Fruit fly (Drosophila melanogaster): ENCODE measurements around the gene knk.

Gene knk

dm6 chr3R:10086683-10087082, 38.8 kb downstream of the knk start:
- TF ChIP-seq EcR (GFP tag; optimal IDR thresholded peaks at IDR 0.05) (no peak), CG9948 (tag; optimal IDR thresholded peaks at IDR 0.05) (peak; percentile 2), Pif1A (GFP tag; optimal IDR thresholded peaks at IDR 0.05) (no peak), CG8159 (tag; optimal IDR thresholded peaks at IDR 0.05) (no peak), CG17806 (tag; optimal IDR thresholded peaks at IDR 0.05) (no peak), CG15710 (tag; optimal IDR thresholded peaks at IDR 0.05) (no peak), CG34367 (tag; optimal IDR thresholded peaks at IDR 0.05) (no peak), rn (GFP tag; IDR thresholded peaks at IDR 0.05) (no peak)

dm6 chr3R:10086222-10086621, 39.2 kb downstream of the knk start:
- TF ChIP-seq CG10348 (GFP tag; IDR thresholded peaks at IDR 0.05) = no peak
- no peak for TF ChIP-seq CG4496 (GFP tag; IDR thresholded peaks at IDR 0.05)
- TF ChIP-seq Snoo (tag; optimal IDR thresholded peaks at IDR 0.05) = no peak
- no peak for TF ChIP-seq CG8159 (tag; optimal IDR thresholded peaks at IDR 0.05)
- TF ChIP-seq rn (GFP tag; IDR thresholded peaks at IDR 0.05) = no peak
- TF ChIP-seq D1 (tag; optimal IDR thresholded peaks at IDR 0.05) = no peak
- TF ChIP-seq CG13204 (GFP tag; optimal IDR thresholded peaks at IDR 0.05) = no peak
- TF ChIP-seq Ets98B (GFP tag; IDR thresholded peaks at IDR 0.05) = no peak
- no peak for TF ChIP-seq CG14655 (GFP tag; optimal IDR thresholded peaks at IDR 0.05)
- no peak for TF ChIP-seq Pif1B (GFP tag; optimal IDR thresholded peaks at IDR 0.05)
- TF ChIP-seq CG9948 (tag; optimal IDR thresholded peaks at IDR 0.05) = no peak
- no peak for TF ChIP-seq gl (tag; optimal IDR thresholded peaks at IDR 0.05)
- TF ChIP-seq CG8301 (tag; optimal IDR thresholded peaks at IDR 0.05) = no peak
- no peak for TF ChIP-seq CG17806 (tag; optimal IDR thresholded peaks at IDR 0.05)
- no peak for TF ChIP-seq Pif1A (GFP tag; optimal IDR thresholded peaks at IDR 0.05)

dm6 chr3R:10084914-10085313, 40.5 kb downstream of the knk start:
- TF ChIP-seq CG8301 (tag; optimal IDR thresholded peaks at IDR 0.05) (peak; percentile 7), CG17806 (tag; optimal IDR thresholded peaks at IDR 0.05) (peak; percentile 54), Pif1B (GFP tag; optimal IDR thresholded peaks at IDR 0.05) (no peak), Snoo (tag; optimal IDR thresholded peaks at IDR 0.05) (peak; percentile 75), D1 (tag; optimal IDR thresholded peaks at IDR 0.05) (no peak), CG9948 (tag; optimal IDR thresholded peaks at IDR 0.05) (peak; percentile 40), CG14655 (GFP tag; optimal IDR thresholded peaks at IDR 0.05) (peak; percentile 37), CG12605 (GFP tag; IDR thresholded peaks at IDR 0.05) (no peak), CG15710 (tag; optimal IDR thresholded peaks at IDR 0.05) (peak; percentile 57), CG32121 (GFP tag; IDR thresholded peaks at IDR 0.05) (peak; percentile 39; the same call in 1 of the 2 replicates), Pif1A (GFP tag; optimal IDR thresholded peaks at IDR 0.05) (peak; percentile 27), CG34367 (tag; optimal IDR thresholded peaks at IDR 0.05) (peak; percentile 46), fd96Ca (GFP tag; IDR thresholded peaks at IDR 0.05) (peak; percentile 69; the same call in 2 of the 3 replicates), CG13204 (GFP tag; optimal IDR thresholded peaks at IDR 0.05) (no peak), gl (tag; optimal IDR thresholded peaks at IDR 0.05) (no peak), EcR (GFP tag; optimal IDR thresholded peaks at IDR 0.05) (no peak), Ets98B (GFP tag; IDR thresholded peaks at IDR 0.05) (0 out of 2 replicates have a peak, but pooled peaks have one; percentile 34), CG10348 (GFP tag; IDR thresholded peaks at IDR 0.05) (no peak), CG4496 (GFP tag; IDR thresholded peaks at IDR 0.05) (peak; percentile 75), CG8159 (tag; optimal IDR thresholded peaks at IDR 0.05) (peak; percentile 41), rn (GFP tag; IDR thresholded peaks at IDR 0.05) (0 out of 2 replicates have a peak, but pooled peaks have one; percentile 14)

- TF ChIP-seq CG13204 (GFP tag; optimal IDR thresholded peaks at IDR 0.05) (peak; percentile 24), CG12605 (GFP tag; IDR thresholded peaks at IDR 0.05) (peak; percentile 19; the same call in 1 of the 2 replicates), CG14655 (GFP tag; optimal IDR thresholded peaks at IDR 0.05) (no peak), fd96Ca (GFP tag; IDR thresholded peaks at IDR 0.05) (no peak), EcR (GFP tag; optimal IDR thresholded peaks at IDR 0.05) (peak; percentile 82), gl (tag; optimal IDR thresholded peaks at IDR 0.05) (peak; percentile 20), CG15710 (tag; optimal IDR thresholded peaks at IDR 0.05) (peak; percentile 20), Snoo (tag; optimal IDR thresholded peaks at IDR 0.05) (no peak), CG4496 (GFP tag; IDR thresholded peaks at IDR 0.05) (0 out of 3 replicates have a peak, but pooled peaks have one; percentile 18), CG8301 (tag; optimal IDR thresholded peaks at IDR 0.05) (no peak), Pif1A (GFP tag; optimal IDR thresholded peaks at IDR 0.05) (no peak), CG34367 (tag; optimal IDR thresholded peaks at IDR 0.05) (no peak), CG8159 (tag; optimal IDR thresholded peaks at IDR 0.05) (peak; percentile 5), CG9948 (tag; optimal IDR thresholded peaks at IDR 0.05) (no peak)
Measured at dm6 chr3R:10084179-10084647, 41.3 kb downstream of the knk start.

dm6 chr3R:10083077-10083476, 42.4 kb downstream of the knk start:
- TF ChIP-seq D1 (tag; optimal IDR thresholded peaks at IDR 0.05) = no peak
- TF ChIP-seq CG4496 (GFP tag; IDR thresholded peaks at IDR 0.05) = peak; percentile 30; the same call in 1 of the 3 replicates

dm6 chr3R:10082549-10083075, 42.9 kb downstream of the knk start:
- TF ChIP-seq CG8159 (tag; optimal IDR thresholded peaks at IDR 0.05) (peak; percentile 94), CG9948 (tag; optimal IDR thresholded peaks at IDR 0.05) (peak; percentile 94), CG10348 (GFP tag; IDR thresholded peaks at IDR 0.05) (no peak), CG13204 (GFP tag; optimal IDR thresholded peaks at IDR 0.05) (peak; percentile 78), Snoo (tag; optimal IDR thresholded peaks at IDR 0.05) (peak; percentile 59), gl (tag; optimal IDR thresholded peaks at IDR 0.05) (peak; percentile 87), CG12605 (GFP tag; IDR thresholded peaks at IDR 0.05) (0 out of 2 replicates have a peak, but pooled peaks have one; percentile 20), CG32121 (GFP tag; IDR thresholded peaks at IDR 0.05) (no peak), CG4496 (GFP tag; IDR thresholded peaks at IDR 0.05) (peak; percentile 83), CG14655 (GFP tag; optimal IDR thresholded peaks at IDR 0.05) (peak; percentile 66), EcR (GFP tag; optimal IDR thresholded peaks at IDR 0.05) (peak; percentile 37), Pif1B (GFP tag; optimal IDR thresholded peaks at IDR 0.05) (peak; percentile 73), CG15710 (tag; optimal IDR thresholded peaks at IDR 0.05) (peak; percentile 93), Pif1A (GFP tag; optimal IDR thresholded peaks at IDR 0.05) (peak; percentile 79), CG34367 (tag; optimal IDR thresholded peaks at IDR 0.05) (peak; percentile 90), fd96Ca (GFP tag; IDR thresholded peaks at IDR 0.05) (peak; percentile 82), D1 (tag; optimal IDR thresholded peaks at IDR 0.05) (peak; percentile 81), CG17806 (tag; optimal IDR thresholded peaks at IDR 0.05) (peak; percentile 90), Ets98B (GFP tag; IDR thresholded peaks at IDR 0.05) (peak; percentile 31; the same call in 1 of the 2 replicates), rn (GFP tag; IDR thresholded peaks at IDR 0.05) (peak; percentile 37; the same call in 1 of the 2 replicates), CG8301 (tag; optimal IDR thresholded peaks at IDR 0.05) (peak; percentile 54)

Measured in whole organism, pupa.